Worm (Caenorhabditis elegans) whole organism, L1 larva: Measurements from ENCODE around the gene D1005.6.

Source experiments
- blmp-1 ChIP-seq: fragments of 150-350 bp; optimal IDR thresholded peaks from 2 replicates; lab custom pipeline; 2014; ENCODE audit warnings: missing biosample characterization, missing genetic modification characterization
- ceh-63 ChIP-seq: fragments of 200-800 bp; sonication (Bioruptor generic); optimal IDR thresholded peaks from 2 replicates; lab custom pipeline; 2018; ENCODE audit warnings: mild to moderate bottlenecking, missing genetic modification characterization, missing compliant biosample characterization
- ceh-8 ChIP-seq: fragments of 200-800 bp; sonication (Bioruptor generic); optimal IDR thresholded peaks from 2 replicates; lab custom pipeline; 2018; ENCODE audit warnings: mild to moderate bottlenecking, missing genetic modification characterization, moderate library complexity, missing compliant biosample characterization
- ceh-90 ChIP-seq: sonication (generic microtip); optimal IDR thresholded peaks from 2 replicates; lab custom pipeline; 2016; ENCODE audit warnings: missing genetic modification characterization, missing compliant biosample characterization
- dpl-1 ChIP-seq, 3 experiments: fragments of 150-350 bp in 2 of 3; sonication (generic microtip) in 1 of 3; optimal IDR thresholded peaks; 2 replicates each; lab custom pipeline; 2014 to 2017; ENCODE audit warnings: missing biosample characterization in 3 of 3, missing genetic modification characterization in 3 of 3, missing genetic modification reagents in 3 of 3
- elt-2 ChIP-seq: sonication (generic microtip); optimal IDR thresholded peaks from 2 replicates; lab custom pipeline; 2016; ENCODE audit warnings: missing genetic modification characterization, mild to moderate bottlenecking, inconsistent platforms, missing compliant biosample characterization, missing genetic modification reagents
- fkh-8 ChIP-seq: sonication (generic microtip); optimal IDR thresholded peaks from 2 replicates; lab custom pipeline; 2016; ENCODE audit warnings: mild to moderate bottlenecking, missing genetic modification characterization, missing compliant biosample characterization
- lin-13 ChIP-seq: fragments of 150-350 bp; optimal IDR thresholded peaks from 2 replicates; lab custom pipeline; 2014; ENCODE audit warnings: missing biosample characterization, missing genetic modification reagents, missing genetic modification characterization
- lin-15B ChIP-seq: fragments of 150-350 bp; sonication (generic microtip); optimal IDR thresholded peaks from 3 replicates; lab custom pipeline; 2014; ENCODE audit warnings: missing biosample characterization, missing genetic modification characterization
- lin-35 ChIP-seq, 2 experiments: fragments of 150-350 bp; optimal IDR thresholded peaks; 2 replicates each; lab custom pipeline; 2014; ENCODE audit warnings: missing biosample characterization in 2 of 2, missing genetic modification characterization in 2 of 2, missing genetic modification reagents in 2 of 2
- lir-3 ChIP-seq: sonication (generic microtip); optimal IDR thresholded peaks from 2 replicates; lab custom pipeline; 2016; ENCODE audit warnings: mild to moderate bottlenecking, missing genetic modification characterization, moderate library complexity, missing compliant biosample characterization; ENCODE audit not compliant: poor library complexity
- mep-1 ChIP-seq: fragments of 150-350 bp; optimal IDR thresholded peaks from 2 replicates; lab custom pipeline; 2014; ENCODE audit warnings: missing biosample characterization, missing genetic modification characterization
- nhr-11 ChIP-seq: fragments of 150-350 bp; optimal IDR thresholded peaks from 2 replicates; lab custom pipeline; 2014; ENCODE audit warnings: missing biosample characterization, missing genetic modification characterization
- nhr-77 ChIP-seq: fragments of 150-350 bp; optimal IDR thresholded peaks from 2 replicates; lab custom pipeline; 2014; ENCODE audit warnings: missing biosample characterization, missing genetic modification characterization
- nhr-85 ChIP-seq: sonication (generic microtip); peaks from one replicate; lab custom pipeline; 2016; ENCODE audit warnings: missing genetic modification characterization, inconsistent platforms, missing compliant biosample characterization
- nhr-90 ChIP-seq: sonication (generic microtip); optimal IDR thresholded peaks from 2 replicates; lab custom pipeline; 2016; ENCODE audit warnings: mild to moderate bottlenecking, missing genetic modification characterization, missing compliant biosample characterization; ENCODE audit not compliant: poor library complexity
- pax-3 ChIP-seq: fragments of 200-800 bp; sonication (Bioruptor generic); optimal IDR thresholded peaks from 2 replicates; lab custom pipeline; 2018; ENCODE audit warnings: mild to moderate bottlenecking, missing genetic modification characterization, moderate library complexity, missing compliant biosample characterization
- rnt-1 ChIP-seq: sonication (generic microtip); optimal IDR thresholded peaks from 2 replicates; lab custom pipeline; 2016; ENCODE audit warnings: mild to moderate bottlenecking, missing genetic modification characterization, moderate library complexity, missing compliant biosample characterization
- skn-1 ChIP-seq: fragments of 150-350 bp; optimal IDR thresholded peaks from 2 replicates; lab custom pipeline; 2014; ENCODE audit warnings: missing biosample characterization, missing genetic modification characterization
- sptf-1 ChIP-seq: fragments of 150-350 bp; optimal IDR thresholded peaks from 2 replicates; lab custom pipeline; 2014; ENCODE audit warnings: missing biosample characterization, missing genetic modification characterization
- swsn-7 ChIP-seq: sonication (generic microtip); optimal IDR thresholded peaks from 2 replicates; lab custom pipeline; 2016; ENCODE audit warnings: missing genetic modification characterization, missing compliant biosample characterization
- tbx-2 ChIP-seq: sonication (generic microtip); optimal IDR thresholded peaks from 2 replicates; lab custom pipeline; 2016; ENCODE audit warnings: missing genetic modification characterization, missing compliant biosample characterization
- unc-98 ChIP-seq: fragments of 200-800 bp; sonication (Bioruptor generic); IDR thresholded peaks from 2 replicates; pipeline ENCODE4 v1.3.6; 2022; ENCODE audit warnings: missing genetic modification characterization, missing compliant biosample characterization
- zag-1 ChIP-seq: fragments of 150-350 bp; optimal IDR thresholded peaks from 2 replicates; lab custom pipeline; 2014; ENCODE audit warnings: missing biosample characterization, missing genetic modification characterization

D1005.6 gene

DNA sequence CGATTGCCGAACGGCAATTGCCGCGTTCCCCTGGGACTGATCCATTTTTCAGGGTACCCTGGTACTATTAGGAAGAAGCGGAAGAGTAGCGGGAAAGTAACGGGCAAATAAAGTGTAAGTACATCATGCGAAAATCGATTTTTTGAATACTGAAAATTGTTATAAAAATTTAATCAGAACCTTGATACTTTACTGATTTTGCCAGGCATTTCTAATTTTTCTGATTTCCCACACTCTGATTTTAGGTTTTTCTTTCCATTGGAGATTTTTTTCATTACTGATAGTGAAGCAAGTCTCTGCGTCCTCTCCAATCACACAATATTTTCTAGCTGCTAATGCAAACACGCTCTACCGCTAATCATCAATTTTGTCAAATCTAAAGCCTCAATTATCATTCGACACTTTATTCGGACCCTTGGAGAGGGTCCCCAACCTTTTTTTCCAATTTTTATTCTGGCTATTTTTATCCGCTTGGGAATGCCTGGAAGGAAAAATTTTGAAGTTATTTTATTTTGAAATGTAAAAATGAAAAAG lies 45.4 kb downstream of the D1005.6 start, which contains the start of gene F19G12.9:
F19G12.9 (plus strand) TSS at position 51 of the 534 bp plus-strand sequence.
- no peak for TF ChIP-seq lir-3 (tag; lab: Kevin White, UChicago)
- TF ChIP-seq rnt-1 (tag; lab: Kevin White, UChicago) = peak; percentile 29
- TF ChIP-seq ceh-90 (tag; lab: Kevin White, UChicago) = no peak
- TF ChIP-seq lin-35 (GFP tag; optimal IDR thresholded peaks at IDR 0.05; lab: Kevin White, UChicago) = peak in 1 of 2 experiments; percentile 54
- TF ChIP-seq unc-98 (GFP tag; lab: Robert Waterston, UW) = no peak
- TF ChIP-seq skn-1 = peak; percentile 96
- TF ChIP-seq blmp-1 (tag; lab: Kevin White, UChicago) = peak; percentile 20
- peak; percentile 7 for TF ChIP-seq elt-2 (tag; lab: Kevin White, UChicago)
- TF ChIP-seq, all 84 proteins: peak for 5

- peak; percentile 20 for TF ChIP-seq nhr-85
- TF ChIP-seq elt-2 (tag; lab: Kevin White, UChicago) = peak; percentile 12
- no peak for TF ChIP-seq nhr-77 (tag; lab: Kevin White, UChicago)
- TF ChIP-seq lin-35 (GFP tag; optimal IDR thresholded peaks at IDR 0.05; lab: Kevin White, UChicago) = peak in 1 of 2 experiments; percentile 1
Observed at ce11 chrX:1416776-1417354, 47.7 kb downstream of the D1005.6 start, which contains the start of the genes F19G12.4 and F19G12.8. Gene F19G12.4, plus strand, starts transcription at chrX:1417304. Gene F19G12.8, plus strand, starts transcription at chrX:1417320.

DNA sequence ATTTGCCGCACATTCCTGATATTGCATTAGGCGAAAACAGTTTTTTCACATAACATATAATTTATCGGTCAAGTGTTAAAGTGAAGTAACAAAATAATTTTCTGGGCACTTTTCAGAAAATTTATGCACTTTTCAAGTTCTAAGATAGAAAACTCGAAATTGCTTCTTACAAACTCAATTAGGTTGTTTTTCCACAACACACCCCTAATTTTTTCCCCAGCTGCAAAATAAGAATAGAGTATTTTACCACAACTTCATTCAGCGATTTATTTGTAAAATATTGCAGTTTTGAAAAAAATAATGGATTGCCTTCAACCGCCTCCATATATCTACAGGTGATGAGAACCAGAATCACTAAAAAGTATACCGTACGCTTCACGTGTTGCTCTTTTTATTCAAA lies 51.8 kb downstream of the D1005.6 start, which contains the start of gene srh-19:
srh-19 (plus strand) TSS at position 301 of the 400 bp plus-strand sequence.
- TF ChIP-seq sptf-1 (tag; lab: Kevin White, UChicago) = no peak
- TF ChIP-seq skn-1 = no peak
- TF ChIP-seq swsn-7 = no peak
- no peak for TF ChIP-seq tbx-2
- no peak for TF ChIP-seq lin-15B (tag; lab: Kevin White, UChicago)
- no peak for TF ChIP-seq zag-1 (tag; lab: Kevin White, UChicago)
- TF ChIP-seq fkh-8 (tag; lab: Kevin White, UChicago) = no peak
- TF ChIP-seq nhr-90 = no peak
- no peak for TF ChIP-seq lin-13
- TF ChIP-seq dpl-1 (GFP tag; optimal IDR thresholded peaks at IDR 0.05; lab: Kevin White, UChicago) = no peak
- TF ChIP-seq mep-1 = no peak
- TF ChIP-seq ceh-63 (GFP tag; lab: Kevin White, UChicago) = no peak
- no peak for TF ChIP-seq nhr-11 (tag; lab: Kevin White, UChicago)
- TF ChIP-seq pax-3 = no peak
- TF ChIP-seq ceh-8 (GFP tag; lab: Kevin White, UChicago) = no peak
